Worm (Caenorhabditis elegans) whole organism, mixed stage, embryonic: ENCODE results near the gene F14D12.1.

Source experiments
- M03D4.4 ChIP-seq: sonication (generic microtip); optimal IDR thresholded peaks from 2 replicates; lab custom pipeline; 2017; ENCODE audit warnings: mild to moderate bottlenecking, missing genetic modification characterization, missing compliant biosample characterization
- bed-3 ChIP-seq: fragments of 200-800 bp; sonication (Bioruptor generic); optimal IDR thresholded peaks from 3 replicates; lab custom pipeline; 2018; ENCODE audit warnings: mild to moderate bottlenecking, missing genetic modification characterization, moderate library complexity, missing compliant biosample characterization
- blmp-1 ChIP-seq: fragments of 150-350 bp; optimal IDR thresholded peaks from 2 replicates; lab custom pipeline; 2014; ENCODE audit warnings: missing biosample characterization, missing genetic modification characterization
- ceh-39 ChIP-seq: fragments of 150-350 bp; optimal IDR thresholded peaks from 2 replicates; lab custom pipeline; 2014; ENCODE audit warnings: missing biosample characterization, missing genetic modification characterization
- ceh-43 ChIP-seq: fragments of 200-800 bp; sonication (Bioruptor generic); optimal IDR thresholded peaks from 2 replicates; lab custom pipeline; 2018; ENCODE audit warnings: mild to moderate bottlenecking, missing genetic modification characterization, moderate library complexity, missing compliant biosample characterization
- ceh-83 ChIP-seq: fragments of 200-800 bp; sonication (Bioruptor generic); optimal IDR thresholded peaks from 2 replicates; lab custom pipeline; 2018; ENCODE audit warnings: mild to moderate bottlenecking, missing genetic modification characterization, missing compliant biosample characterization
- ces-1 ChIP-seq: fragments of 150-350 bp; optimal IDR thresholded peaks from 2 replicates; lab custom pipeline; 2014; ENCODE audit warnings: missing biosample characterization, missing genetic modification reagents, missing genetic modification characterization
- cnd-1 ChIP-seq: fragments of 200-800 bp; sonication (Bioruptor generic); optimal IDR thresholded peaks from 2 replicates; lab custom pipeline; 2018; ENCODE audit warnings: mild to moderate bottlenecking, missing genetic modification characterization, missing compliant biosample characterization
- drap-1 ChIP-seq: fragments of 200-800 bp; sonication (Bioruptor generic); optimal IDR thresholded peaks from 3 replicates; lab custom pipeline; 2018; ENCODE audit warnings: mild to moderate bottlenecking, missing genetic modification characterization, missing compliant biosample characterization
- elt-3 ChIP-seq: fragments of 150-350 bp; optimal IDR thresholded peaks from 2 replicates; lab custom pipeline; 2014; ENCODE audit warnings: missing biosample characterization, missing genetic modification characterization
- ham-2 ChIP-seq: fragments of 200-800 bp; sonication (Bioruptor generic); optimal IDR thresholded peaks from 2 replicates; lab custom pipeline; 2018; ENCODE audit warnings: mild to moderate bottlenecking, missing genetic modification characterization, missing compliant biosample characterization
- hlh-1 ChIP-seq: fragments of 150-350 bp; optimal IDR thresholded peaks from 2 replicates; lab custom pipeline; 2014; ENCODE audit warnings: missing biosample characterization, missing genetic modification reagents, missing genetic modification characterization
- lin-13 ChIP-seq: fragments of 150-350 bp; optimal IDR thresholded peaks from 2 replicates; lab custom pipeline; 2014; ENCODE audit warnings: missing biosample characterization, missing genetic modification characterization
- lin-32 ChIP-seq: fragments of 200-800 bp; sonication (Bioruptor generic); optimal IDR thresholded peaks from 2 replicates; lab custom pipeline; 2018; ENCODE audit warnings: mild to moderate bottlenecking, missing genetic modification characterization, missing compliant biosample characterization
- lsy-2 ChIP-seq: fragments of 150-350 bp; optimal IDR thresholded peaks from 2 replicates; lab custom pipeline; 2014; ENCODE audit warnings: missing biosample characterization, missing genetic modification characterization
- mab-5 ChIP-seq: fragments of 150-350 bp; optimal IDR thresholded peaks from 2 replicates; lab custom pipeline; 2014; ENCODE audit warnings: missing biosample characterization, missing genetic modification characterization
- mep-1 ChIP-seq: fragments of 150-350 bp; optimal IDR thresholded peaks from 2 replicates; lab custom pipeline; 2017; ENCODE audit warnings: missing biosample characterization, missing genetic modification reagents, missing genetic modification characterization, inconsistent platforms
- mls-2 ChIP-seq: sonication (generic microtip); optimal IDR thresholded peaks from 2 replicates; lab custom pipeline; 2016; ENCODE audit warnings: mild to moderate bottlenecking, missing genetic modification characterization, moderate library complexity, missing compliant biosample characterization
- nhr-12 ChIP-seq: fragments of 150-350 bp; optimal IDR thresholded peaks from 2 replicates; lab custom pipeline; 2014; ENCODE audit warnings: missing biosample characterization, missing genetic modification characterization
- nhr-2 ChIP-seq: fragments of 150-350 bp; optimal IDR thresholded peaks from 2 replicates; lab custom pipeline; 2014; ENCODE audit warnings: missing biosample characterization, missing genetic modification characterization
- nhr-237 ChIP-seq: fragments of 150-350 bp; optimal IDR thresholded peaks from 2 replicates; lab custom pipeline; 2014; ENCODE audit warnings: missing biosample characterization, missing genetic modification characterization
- nhr-28 ChIP-seq: fragments of 150-350 bp; optimal IDR thresholded peaks from 2 replicates; lab custom pipeline; 2014; ENCODE audit warnings: missing biosample characterization, missing genetic modification characterization
- nhr-76 ChIP-seq: sonication (generic microtip); optimal IDR thresholded peaks from 2 replicates; lab custom pipeline; 2017; ENCODE audit warnings: missing biosample characterization, missing genetic modification characterization
- pha-4 ChIP-seq: fragments of 150-350 bp; optimal IDR thresholded peaks from 2 replicates; lab custom pipeline; 2018; ENCODE audit warnings: missing biosample characterization, missing genetic modification reagents, missing genetic modification characterization
- sem-2 ChIP-seq: fragments of 200-800 bp; sonication (Bioruptor generic); optimal IDR thresholded peaks from 2 replicates; lab custom pipeline; 2018; ENCODE audit warnings: mild to moderate bottlenecking, missing genetic modification characterization, missing compliant biosample characterization
- snpc-4 ChIP-seq: fragments of 150-350 bp; optimal IDR thresholded peaks from 2 replicates; lab custom pipeline; 2014; ENCODE audit warnings: missing biosample characterization, missing genetic modification characterization
- sptf-1 ChIP-seq: sonication (generic microtip); optimal IDR thresholded peaks from 2 replicates; lab custom pipeline; 2017; ENCODE audit warnings: mild to moderate bottlenecking, missing genetic modification characterization, moderate library complexity, missing compliant biosample characterization
- tbx-8 ChIP-seq: fragments of 200-800 bp; sonication (Bioruptor generic); optimal IDR thresholded peaks from 2 replicates; lab custom pipeline; 2018; ENCODE audit warnings: mild to moderate bottlenecking, missing genetic modification characterization, moderate library complexity, missing compliant biosample characterization
- unc-120 ChIP-seq: sonication (generic microtip); optimal IDR thresholded peaks from 2 replicates; lab custom pipeline; 2017; ENCODE audit warnings: missing genetic modification characterization, missing compliant biosample characterization; ENCODE audit not compliant: poor library complexity, severe bottlenecking
- unc-39 ChIP-seq: fragments of 150-350 bp; optimal IDR thresholded peaks from 2 replicates; lab custom pipeline; 2014; ENCODE audit warnings: missing biosample characterization, missing genetic modification characterization
- unc-62 ChIP-seq: fragments of 150-350 bp; optimal IDR thresholded peaks from 2 replicates; lab custom pipeline; 2014; ENCODE audit warnings: missing biosample characterization, missing genetic modification reagents, missing genetic modification characterization
- zip-8 ChIP-seq: fragments of 150-350 bp; optimal IDR thresholded peaks from 2 replicates; lab custom pipeline; 2014; ENCODE audit warnings: missing biosample characterization, missing genetic modification characterization
- ztf-11 ChIP-seq: fragments of 150-350 bp; optimal IDR thresholded peaks from 2 replicates; lab custom pipeline; 2014; ENCODE audit warnings: missing biosample characterization, missing genetic modification characterization

F14D12.1 gene

ce11 chrX:5567454-5567853, 36.1 kb upstream of the F14D12.1 start, which contains the start of gene mec-2:
mec-2 (plus strand) TSS chrX:5567754.
- TF ChIP-seq hlh-1 (no peak), nhr-28 (tag; lab: Kevin White, UChicago) (no peak), ceh-43 (GFP tag; lab: Kevin White, UChicago) (no peak), elt-3 (tag; lab: Kevin White, UChicago) (no peak)

- no peak for TF ChIP-seq unc-62 (GFP tag; lab: Kevin White, UChicago)
- TF ChIP-seq drap-1 = no peak
- TF ChIP-seq ceh-83 (GFP tag; lab: Kevin White, UChicago) = no peak
- TF ChIP-seq bed-3 (GFP tag; lab: Kevin White, UChicago) = no peak
- TF ChIP-seq, all 35 proteins: peak for 0
Observed at ce11 chrX:5572638-5573037, 30.9 kb upstream of the F14D12.1 start.

ce11 chrX:5579714-5580265, 23.8 kb upstream of the F14D12.1 start:
- TF ChIP-seq ces-1 (GFP tag; lab: Kevin White, UChicago) (peak; percentile 75), ztf-11 (tag; lab: Kevin White, UChicago) (no peak), lin-32 (GFP tag; lab: Kevin White, UChicago) (no peak)

- TF ChIP-seq drap-1 (no peak), pha-4 (tag; lab: Kevin White, UChicago) (peak; percentile 33), sem-2 (GFP tag; lab: Kevin White, UChicago) (no peak), nhr-2 (tag; lab: Kevin White, UChicago) (no peak), lsy-2 (tag; lab: Kevin White, UChicago) (no peak), ces-1 (GFP tag; lab: Kevin White, UChicago) (peak; percentile 20), ceh-39 (tag; lab: Kevin White, UChicago) (no peak), ceh-83 (GFP tag; lab: Kevin White, UChicago) (peak; percentile 39), cnd-1 (tag; lab: Kevin White, UChicago) (peak; percentile 21), bed-3 (GFP tag; lab: Kevin White, UChicago) (no peak), tbx-8 (GFP tag; lab: Kevin White, UChicago) (peak; percentile 4), M03D4.4 (peak; percentile 27), hlh-1 (no peak), mls-2 (tag; lab: Kevin White, UChicago) (peak; percentile 56), mab-5 (tag; lab: Kevin White, UChicago) (no peak), ham-2 (peak; percentile 95), nhr-76 (tag; lab: Kevin White, UChicago) (no peak), unc-39 (tag; lab: Kevin White, UChicago) (no peak), nhr-12 (no peak), snpc-4 (tag; lab: Kevin White, UChicago) (no peak), elt-3 (tag; lab: Kevin White, UChicago) (no peak), sptf-1 (no peak), unc-120 (tag; lab: Kevin White, UChicago) (peak; percentile 49), nhr-237 (no peak), ztf-11 (tag; lab: Kevin White, UChicago) (no peak), lin-13 (tag; lab: Kevin White, UChicago) (no peak), mep-1 (tag; lab: Kevin White, UChicago) (peak; percentile 24)
Observed at ce11 chrX:5591830-5592229, 11.7 kb upstream of the F14D12.1 start.

- TF ChIP-seq hlh-1 (peak; percentile 86), lin-13 (tag; lab: Kevin White, UChicago) (no peak), unc-120 (tag; lab: Kevin White, UChicago) (peak; percentile 49), ceh-83 (GFP tag; lab: Kevin White, UChicago) (no peak), zip-8 (tag; lab: Kevin White, UChicago) (no peak), M03D4.4 (no peak), nhr-2 (tag; lab: Kevin White, UChicago) (no peak), ceh-39 (tag; lab: Kevin White, UChicago) (no peak), blmp-1 (tag; lab: Kevin White, UChicago) (no peak), unc-62 (GFP tag; lab: Kevin White, UChicago) (peak; percentile 68), pha-4 (tag; lab: Kevin White, UChicago) (no peak), cnd-1 (tag; lab: Kevin White, UChicago) (no peak)
Observed at ce11 chrX:5592517-5593183, 10.9 kb upstream of the F14D12.1 start, which contains the start of gene unc-97. unc-97 (plus strand) TSS chrX:5593133.
